Worm (Caenorhabditis elegans) whole organism, L3 larva: Measurements from ENCODE around the gene pals-32.

ENCODE experiments used
- egl-27 ChIP-seq: sonication (generic microtip); optimal IDR thresholded peaks from 4 replicates; lab custom pipeline; 2017; ENCODE audit warnings: missing biosample characterization, missing genetic modification reagents, missing genetic modification characterization
- egl-5 ChIP-seq: fragments of 150-350 bp; optimal IDR thresholded peaks from 2 replicates; lab custom pipeline; 2017; ENCODE audit warnings: missing biosample characterization, missing genetic modification reagents, missing genetic modification characterization, inconsistent platforms
- pqm-1 ChIP-seq: fragments of 150-350 bp; optimal IDR thresholded peaks from 2 replicates; lab custom pipeline; 2017; ENCODE audit warnings: missing biosample characterization, missing genetic modification characterization, inconsistent platforms

DNA sequence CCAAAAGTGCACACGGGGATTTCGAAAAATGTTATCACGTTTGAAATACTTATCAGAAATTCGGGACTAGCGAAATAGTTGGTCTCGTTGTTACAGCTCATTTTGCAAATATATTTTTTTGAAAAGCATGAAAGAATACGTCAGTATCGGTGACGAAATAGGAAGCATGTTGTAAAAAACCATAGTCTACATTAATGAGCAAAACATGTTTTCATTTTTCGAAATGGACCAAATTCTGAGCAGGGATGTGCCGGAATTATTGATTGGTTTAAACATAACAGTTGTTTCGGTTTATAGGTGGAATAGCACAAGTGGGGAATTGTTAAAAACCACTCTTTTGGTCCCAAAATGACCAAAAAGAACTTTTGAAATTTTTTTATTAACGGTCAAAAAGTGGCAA, 37.7 kb downstream of the pals-32 start, which contains the start of gene srh-247:
- TF ChIP-seq egl-27 (tag; lab: Kevin White, UChicago) (no peak), pqm-1 (tag; lab: Kevin White, UChicago) (no peak), egl-5 (tag; lab: Kevin White, UChicago) (no peak)
